Worm (Caenorhabditis elegans) whole organism, L4 larva: ENCODE measurements around the gene svop-1.

Source experiments
- aly-2 ChIP-seq: sonication (generic microtip); optimal IDR thresholded peaks from 2 replicates; lab custom pipeline; 2018; ENCODE audit warnings: missing biosample characterization, missing genetic modification characterization
- ceh-82 ChIP-seq: sonication (generic microtip); optimal IDR thresholded peaks from 2 replicates; lab custom pipeline; 2017; ENCODE audit warnings: missing biosample characterization, missing genetic modification characterization
- dmd-6 ChIP-seq: fragments of 200-800 bp; sonication (Bioruptor generic); IDR thresholded peaks from 2 replicates; pipeline ENCODE4 v1.3.6; 2022; ENCODE audit warnings: missing genetic modification reagents, missing genetic modification characterization, missing compliant biosample characterization
- fos-1 ChIP-seq: fragments of 150-350 bp; optimal IDR thresholded peaks from 2 replicates; lab custom pipeline; 2014; ENCODE audit warnings: missing biosample characterization, missing genetic modification characterization
- jun-1 ChIP-seq: fragments of 150-350 bp; optimal IDR thresholded peaks from 2 replicates; lab custom pipeline; 2014; ENCODE audit warnings: missing biosample characterization, missing genetic modification reagents, missing genetic modification characterization
- lim-7 ChIP-seq: fragments of 200-800 bp; sonication (Bioruptor generic); IDR thresholded peaks from 2 replicates; pipeline ENCODE4 v1.3.6; 2022; ENCODE audit warnings: missing genetic modification characterization, missing compliant biosample characterization
- lin-13 ChIP-seq: fragments of 150-350 bp; optimal IDR thresholded peaks from 2 replicates; lab custom pipeline; 2014; ENCODE audit warnings: missing biosample characterization, missing genetic modification reagents, missing genetic modification characterization
- lin-39 ChIP-seq: fragments of 150-350 bp; optimal IDR thresholded peaks from 2 replicates; lab custom pipeline; 2014; ENCODE audit warnings: missing biosample characterization, missing genetic modification reagents, missing genetic modification characterization
- lsy-2 ChIP-seq, 2 experiments: fragments of 150-350 bp in 1 of 2; sonication (generic microtip) in 1 of 2; optimal IDR thresholded peaks; 2 replicates each; lab custom pipeline; 2014 to 2017; ENCODE audit warnings: missing biosample characterization in 2 of 2, missing genetic modification characterization in 2 of 2
- madf-9 ChIP-seq: fragments of 200-800 bp; sonication (Bioruptor generic); conservative IDR thresholded peaks from 2 replicates; pipeline ENCODE4 v1.3.6; 2022; ENCODE audit warnings: missing genetic modification reagents, missing genetic modification characterization, missing compliant biosample characterization
- mdt-29 ChIP-seq: fragments of 200-800 bp; sonication (Bioruptor generic); IDR thresholded peaks from 2 replicates; pipeline ENCODE4 v1.3.6; 2022; ENCODE audit warnings: missing genetic modification reagents, missing genetic modification characterization, missing compliant biosample characterization
- saeg-2 ChIP-seq: fragments of 200-800 bp; sonication (Bioruptor generic); IDR thresholded peaks from 2 replicates; pipeline ENCODE4 v1.3.6; 2022; ENCODE audit warnings: missing genetic modification reagents, missing genetic modification characterization, missing compliant biosample characterization
- unc-62 ChIP-seq, 3 experiments: fragments of 150-350 bp in 1 of 3; sonication (generic microtip); optimal IDR thresholded peaks in 2 of 3; peaks in 1 of 3; 1 replicate in 1 of 3; 2 replicates in 2 of 3; lab custom pipeline; 2014 to 2017; ENCODE audit warnings: missing biosample characterization in 3 of 3, missing genetic modification characterization in 3 of 3, missing genetic modification reagents in 3 of 3, missing genotype in 1 of 3
- vab-7 ChIP-seq: fragments of 200-800 bp; sonication (Bioruptor generic); IDR thresholded peaks from 2 replicates; pipeline ENCODE4 v1.3.6; 2022; ENCODE audit warnings: missing genetic modification reagents, missing genetic modification characterization, missing compliant biosample characterization

- TF ChIP-seq saeg-2 (GFP tag; lab: Robert Waterston, UW) (no peak), jun-1 (tag; lab: Kevin White, UChicago) (no peak), aly-2 (tag; lab: Kevin White, UChicago) (no peak), lim-7 (GFP tag; lab: Robert Waterston, UW) (no peak), lsy-2 (tag; optimal IDR thresholded peaks at IDR 0.05; lab: Kevin White, UChicago) (no peak), lin-39 (tag; lab: Kevin White, UChicago) (no peak), ceh-82 (tag; lab: Kevin White, UChicago) (no peak), vab-7 (GFP tag; lab: Robert Waterston, UW) (no peak), unc-62 (GFP tag; optimal IDR thresholded peaks at IDR 0.05 in 1 of 2; lab: Kevin White, UChicago) (peak in 1 of 2 experiments; percentile 7), unc-62 (tag; optimal IDR thresholded peaks at IDR 0.05; lab: Kevin White, UChicago) (no peak), lin-13 (GFP tag; lab: Kevin White, UChicago) (no peak), fos-1 (tag; lab: Kevin White, UChicago) (no peak), mdt-29 (no peak), dmd-6 (no peak), madf-9 (GFP tag; lab: Robert Waterston, UW) (no peak)
These were observed at the start of gene svop-1 for ce11 chrIII:8885150-8885549.
